Worm (Caenorhabditis elegans): Measurements from ENCODE around the gene etr-1.

DNA sequence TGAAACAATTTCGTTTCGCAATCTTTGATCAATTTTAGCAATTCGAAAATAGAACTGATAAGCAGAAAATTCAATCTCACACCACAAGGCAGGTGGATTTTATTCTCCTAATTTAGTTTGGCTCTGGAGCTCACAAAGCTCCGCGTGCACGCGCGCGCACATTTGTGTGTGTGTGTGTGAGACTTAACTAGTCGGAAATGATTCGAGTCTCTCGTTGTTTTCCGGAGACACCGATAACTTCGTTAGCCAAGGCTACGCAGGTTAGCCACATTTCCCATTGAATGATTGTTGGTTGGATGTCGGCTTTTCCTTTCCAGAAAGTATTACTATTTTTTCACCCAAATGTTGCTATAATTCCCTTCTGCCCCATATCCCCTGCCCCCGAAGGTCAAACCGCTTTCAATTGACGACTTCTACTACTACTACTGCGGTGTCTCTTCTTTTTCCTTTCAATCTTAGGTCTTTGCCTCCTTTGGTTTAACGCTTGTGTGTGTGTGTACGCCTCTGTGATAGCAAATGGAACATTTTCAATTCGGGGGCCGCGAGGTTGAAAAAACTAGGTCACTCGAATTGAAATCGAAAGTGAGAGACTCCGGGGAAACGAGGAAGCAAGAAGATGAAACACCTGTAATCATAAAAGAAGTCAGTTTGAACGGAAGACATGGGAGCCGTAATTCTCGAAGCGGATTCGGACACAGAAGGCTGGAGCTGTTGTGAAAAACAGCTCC, 4.0 kb upstream of the etr-1 start:
- TF ChIP-seq skn-1 (tag; optimal IDR thresholded peaks at IDR 0.05) = no peak
- no peak for TF ChIP-seq nhr-77 (tag; optimal IDR thresholded peaks at IDR 0.05)
- no peak for TF ChIP-seq ceh-9 (tag; optimal IDR thresholded peaks at IDR 0.05)
- no peak for TF ChIP-seq unc-62 (GFP tag; optimal IDR thresholded peaks at IDR 0.05)
- no peak for TF ChIP-seq nhr-28 (tag; optimal IDR thresholded peaks at IDR 0.05)
- no peak for TF ChIP-seq mdl-1 (tag; optimal IDR thresholded peaks at IDR 0.05)
- TF ChIP-seq fkh-2 (tag; optimal IDR thresholded peaks at IDR 0.05) = no peak
- no peak for TF ChIP-seq fkh-10 (GFP tag; optimal IDR thresholded peaks at IDR 0.05)
- TF ChIP-seq ama-1 (optimal IDR thresholded peaks at IDR 0.05) = no peak

Measured in whole organism, L3 larva.